Fruit fly (Drosophila melanogaster) whole organism, prepupa: Measurements from ENCODE around the gene sau.

Experiments used
- CG11294 ChIP-seq: fragments of 200-800 bp; sonication (Bioruptor generic); IDR thresholded peaks from 2 replicates; pipeline ENCODE4 v1.3.6; 2022; ENCODE audit warnings: missing biosample characterization, missing genetic modification characterization
- CG1621 ChIP-seq: fragments of 200-800 bp; sonication (Bioruptor generic); optimal IDR thresholded peaks from 3 replicates; lab custom pipeline; 2018; ENCODE audit warnings: missing biosample characterization, mild to moderate bottlenecking, missing genetic modification characterization
- CG32006 ChIP-seq: fragments of 200-800 bp; sonication (Bioruptor generic); optimal IDR thresholded peaks from 3 replicates; lab custom pipeline; 2017; ENCODE audit warnings: missing biosample characterization, mild to moderate bottlenecking, missing genetic modification characterization
- CG4318 ChIP-seq: fragments of 200-800 bp; sonication (Bioruptor generic); optimal IDR thresholded peaks from 3 replicates; lab custom pipeline; 2017; ENCODE audit warnings: missing biosample characterization, mild to moderate bottlenecking, missing genetic modification characterization
- CG6792 ChIP-seq: fragments of 200-800 bp; sonication (Bioruptor generic); optimal IDR thresholded peaks from 3 replicates; lab custom pipeline; 2016; ENCODE audit warnings: missing biosample characterization, missing genetic modification characterization
- Hr4 ChIP-seq: fragments of 200-800 bp; sonication (Bioruptor generic); optimal IDR thresholded peaks from 3 replicates; lab custom pipeline; 2016; ENCODE audit warnings: missing biosample characterization, missing genetic modification characterization
- OdsH ChIP-seq: fragments of 200-800 bp; sonication (Bioruptor generic); optimal IDR thresholded peaks from 3 replicates; lab custom pipeline; 2016; ENCODE audit warnings: missing biosample characterization, missing genetic modification characterization

dm6 chr2L:2202853-2203717 lies 23.1 kb upstream of the sau start:
- TF ChIP-seq CG6792 (GFP tag; lab: Kevin White, UChicago) (peak; percentile 45), CG1621 (tag; lab: Kevin White, UChicago) (peak; percentile 57), CG11294 (peak; percentile 24; the same call in 1 of the 2 replicates), CG32006 (peak; percentile 59), Hr4 (no peak), OdsH (peak; percentile 25), CG4318 (no peak)
